Fruit fly (Drosophila melanogaster) whole organism, adult: ENCODE data around the gene Usp1.

Source experiments
- CG11617 ChIP-seq: fragments of 200-800 bp; sonication (Bioruptor generic); optimal IDR thresholded peaks from 2 replicates; lab custom pipeline; 2017; ENCODE audit warnings: mild to moderate bottlenecking, missing biosample characterization, missing genetic modification reagents, missing genetic modification characterization
- CG12768 ChIP-seq: fragments of 200-800 bp; sonication (Bioruptor generic); optimal IDR thresholded peaks from 2 replicates; lab custom pipeline; 2017; ENCODE audit warnings: missing biosample characterization, missing genetic modification characterization, mild to moderate bottlenecking, moderate library complexity, missing genetic modification reagents
- CG14711 ChIP-seq: fragments of 200-800 bp; sonication (Bioruptor generic); optimal IDR thresholded peaks from 2 replicates; lab custom pipeline; 2018; ENCODE audit warnings: missing biosample characterization, mild to moderate bottlenecking, missing genetic modification characterization, moderate library complexity
- CG1620 ChIP-seq: fragments of 200-800 bp; sonication (Bioruptor generic); optimal IDR thresholded peaks from 2 replicates; lab custom pipeline; 2016; ENCODE audit warnings: missing biosample characterization, missing genetic modification characterization
- CG33017 ChIP-seq: fragments of 200-800 bp; sonication (Bioruptor generic); optimal IDR thresholded peaks from 2 replicates; lab custom pipeline; 2018; ENCODE audit warnings: missing biosample characterization, mild to moderate bottlenecking, missing genetic modification characterization, moderate library complexity
- CG5204 ChIP-seq: fragments of 200-800 bp; sonication (Bioruptor generic); optimal IDR thresholded peaks from 2 replicates; lab custom pipeline; 2016; ENCODE audit warnings: missing biosample characterization, missing genetic modification characterization
- CG7045 ChIP-seq: fragments of 200-800 bp; sonication (Bioruptor generic); optimal IDR thresholded peaks from 2 replicates; lab custom pipeline; 2017; ENCODE audit warnings: missing biosample characterization, mild to moderate bottlenecking, missing genetic modification characterization
- CG7101 ChIP-seq: fragments of 200-800 bp; sonication (Bioruptor generic); optimal IDR thresholded peaks from 2 replicates; lab custom pipeline; 2018; ENCODE audit warnings: missing biosample characterization, mild to moderate bottlenecking, missing genetic modification characterization, moderate library complexity
- Clk ChIP-seq: fragments of 200-800 bp; sonication (Bioruptor generic); optimal IDR thresholded peaks from 2 replicates; lab custom pipeline; 2017; ENCODE audit warnings: missing biosample characterization, missing genetic modification characterization
- Crg-1 ChIP-seq: fragments of 200-800 bp; sonication (Bioruptor generic); optimal IDR thresholded peaks from 2 replicates; lab custom pipeline; 2016; ENCODE audit warnings: missing biosample characterization, missing genetic modification characterization
- Hr96 ChIP-seq: fragments of 200-800 bp; sonication (Bioruptor generic); optimal IDR thresholded peaks from 2 replicates; lab custom pipeline; 2016; ENCODE audit warnings: missing biosample characterization, missing genetic modification characterization
- Mnt ChIP-seq: fragments of 200-800 bp; sonication (Bioruptor generic); optimal IDR thresholded peaks from 2 replicates; lab custom pipeline; 2016; ENCODE audit warnings: missing biosample characterization, mild to moderate bottlenecking, missing genetic modification characterization
- bab1 ChIP-seq: fragments of 200-800 bp; sonication (Bioruptor generic); optimal IDR thresholded peaks from 3 replicates; lab custom pipeline; 2019; ENCODE audit warnings: missing biosample characterization, mild to moderate bottlenecking, missing genetic modification characterization, moderate library complexity
- cic ChIP-seq: fragments of 200-800 bp; sonication (Bioruptor generic); optimal IDR thresholded peaks from 2 replicates; lab custom pipeline; 2017; ENCODE audit warnings: missing biosample characterization, mild to moderate bottlenecking, missing genetic modification characterization, moderate library complexity
- cnc ChIP-seq, 2 experiments: fragments of >200 bp; optimal IDR thresholded peaks; 2 replicates each; lab custom pipeline; 2017
- kay ChIP-seq: fragments of 200-800 bp; sonication (Bioruptor generic); peaks from one replicate; lab custom pipeline; 2016; ENCODE audit warnings: missing biosample characterization, missing genetic modification characterization, borderline replicate concordance
- ovo ChIP-seq: fragments of 200-800 bp; sonication (Bioruptor generic); optimal IDR thresholded peaks from 2 replicates; lab custom pipeline; 2016; ENCODE audit warnings: missing biosample characterization, missing genetic modification characterization
- pad ChIP-seq: fragments of 200-800 bp; sonication (Bioruptor generic); optimal IDR thresholded peaks from 3 replicates; lab custom pipeline; 2017; ENCODE audit warnings: missing biosample characterization, missing genetic modification characterization, mild to moderate bottlenecking, moderate library complexity, missing genetic modification reagents
- tj ChIP-seq: fragments of 200-800 bp; sonication (Bioruptor generic); optimal IDR thresholded peaks from 3 replicates; lab custom pipeline; 2017; ENCODE audit warnings: missing biosample characterization, mild to moderate bottlenecking, missing genetic modification characterization, moderate library complexity
- toe ChIP-seq: fragments of 200-800 bp; sonication (Bioruptor generic); optimal IDR thresholded peaks from 2 replicates; lab custom pipeline; 2016; ENCODE audit warnings: missing biosample characterization, missing genetic modification characterization

The Usp1 gene

dm6 chr3R:29228745-29229448 lies at the start of gene Usp1:
TSS of gene Usp1 (plus strand) at chr3R:29229161.
- no peak for TF ChIP-seq CG1620 (GFP tag; lab: Kevin White, UChicago)
- TF ChIP-seq Mnt = peak; percentile 30
- TF ChIP-seq CG11617 = no peak
- TF ChIP-seq CG5204 (GFP tag; lab: Kevin White, UChicago) = no peak
- TF ChIP-seq bab1 = no peak
- no peak for TF ChIP-seq pad
- no peak for TF ChIP-seq ovo
- no peak for TF ChIP-seq Clk
- peak; percentile 2 for TF ChIP-seq tj (GFP tag; lab: Kevin White, UChicago)
- TF ChIP-seq CG14711 (tag; lab: Kevin White, UChicago) = no peak
- TF ChIP-seq Hr96 (GFP tag; lab: Kevin White, UChicago) = peak; percentile 0
- TF ChIP-seq cic (GFP tag; lab: Kevin White, UChicago) = no peak
- peak; percentile 18 for TF ChIP-seq CG7045 (GFP tag; lab: Kevin White, UChicago)
- no peak for TF ChIP-seq kay (GFP tag; lab: Kevin White, UChicago)
- no peak for TF ChIP-seq CG33017 (tag; lab: Kevin White, UChicago)
- TF ChIP-seq CG12768 (GFP tag; lab: Kevin White, UChicago) = no peak
- TF ChIP-seq toe (GFP tag; lab: Kevin White, UChicago) = no peak
- TF ChIP-seq Crg-1 (GFP tag; lab: Kevin White, UChicago) = no peak
- TF ChIP-seq cnc (optimal IDR thresholded peaks at IDR 0.05; lab: Kevin White, UChicago) = no peak
- no peak for TF ChIP-seq CG7101 (tag; lab: Kevin White, UChicago)

- no peak for TF ChIP-seq bab1
- no peak for TF ChIP-seq ovo
- no peak for TF ChIP-seq CG1620 (GFP tag; lab: Kevin White, UChicago)
- TF ChIP-seq Clk = no peak
Measured at dm6 chr3R:29190984-29191383, 38.0 kb upstream of the Usp1 start.

dm6 chr3R:29194957-29195356 lies 34.0 kb upstream of the Usp1 start, which contains the start of gene jus:
TSS of gene jus (minus strand) at chr3R:29194994.
- peak; percentile 22 for TF ChIP-seq pad
- no peak for TF ChIP-seq kay (GFP tag; lab: Kevin White, UChicago)

- TF ChIP-seq toe (GFP tag; lab: Kevin White, UChicago) (no peak), Clk (no peak), cnc (optimal IDR thresholded peaks at IDR 0.05; lab: Kevin White, UChicago) (no peak), CG12768 (GFP tag; lab: Kevin White, UChicago) (no peak), CG14711 (tag; lab: Kevin White, UChicago) (no peak), cic (GFP tag; lab: Kevin White, UChicago) (no peak), CG5204 (GFP tag; lab: Kevin White, UChicago) (no peak), Hr96 (GFP tag; lab: Kevin White, UChicago) (no peak), ovo (no peak), CG7045 (GFP tag; lab: Kevin White, UChicago) (no peak), Crg-1 (GFP tag; lab: Kevin White, UChicago) (no peak), tj (GFP tag; lab: Kevin White, UChicago) (no peak), CG7101 (tag; lab: Kevin White, UChicago) (no peak), pad (no peak)
Measured at dm6 chr3R:29196967-29197611, 31.9 kb upstream of the Usp1 start, which contains the start of gene CG14515. TSS of gene CG14515 (plus strand) at chr3R:29197556.

dm6 chr3R:29198299-29198698 lies 30.7 kb upstream of the Usp1 start:
- TF ChIP-seq CG1620 (GFP tag; lab: Kevin White, UChicago) (no peak), CG12768 (GFP tag; lab: Kevin White, UChicago) (no peak), CG11617 (no peak)

dm6 chr3R:29199807-29200693 lies 28.9 kb upstream of the Usp1 start, which contains the start of gene CG11899:
TSS of gene CG11899 (plus strand) at chr3R:29200454.
- no peak for TF ChIP-seq cnc (optimal IDR thresholded peaks at IDR 0.05; lab: Kevin White, UChicago)
- TF ChIP-seq kay (GFP tag; lab: Kevin White, UChicago) = peak; percentile 95
- TF ChIP-seq CG7045 (GFP tag; lab: Kevin White, UChicago) = peak; percentile 78
- peak; percentile 53 for TF ChIP-seq CG7101 (tag; lab: Kevin White, UChicago)
- peak; percentile 58 for TF ChIP-seq Crg-1 (GFP tag; lab: Kevin White, UChicago)
- peak; percentile 74 for TF ChIP-seq CG14711 (tag; lab: Kevin White, UChicago)
- peak; percentile 77 for TF ChIP-seq pad
- TF ChIP-seq Hr96 (GFP tag; lab: Kevin White, UChicago) = peak; percentile 73
- TF ChIP-seq toe (GFP tag; lab: Kevin White, UChicago) = peak; percentile 84
- TF ChIP-seq CG1620 (GFP tag; lab: Kevin White, UChicago) = peak; percentile 55
- peak; percentile 77 for TF ChIP-seq tj (GFP tag; lab: Kevin White, UChicago)
- peak; percentile 75 for TF ChIP-seq Clk
- peak; percentile 59 for TF ChIP-seq CG33017 (tag; lab: Kevin White, UChicago)
- peak; percentile 39 for TF ChIP-seq ovo
- peak; percentile 95 for TF ChIP-seq cic (GFP tag; lab: Kevin White, UChicago)
- TF ChIP-seq CG5204 (GFP tag; lab: Kevin White, UChicago) = peak; percentile 43
- peak; percentile 25 for TF ChIP-seq CG11617
- peak; percentile 50 for TF ChIP-seq bab1
- peak; percentile 92 for TF ChIP-seq CG12768 (GFP tag; lab: Kevin White, UChicago)
- peak; percentile 89 for TF ChIP-seq Mnt
